Worm (Caenorhabditis elegans) whole organism, midembryonic: ENCODE data around the gene str-180.

ENCODE experiments used
- T22C8.4 ChIP-seq: fragments of 200-800 bp; sonication (Bioruptor generic); IDR thresholded peaks from 2 replicates; pipeline ENCODE4 v1.3.6; 2022; ENCODE audit warnings: missing genetic modification characterization, missing compliant biosample characterization
- cog-1 ChIP-seq: sonication (generic microtip); optimal IDR thresholded peaks from 2 replicates; lab custom pipeline; 2016; ENCODE audit warnings: missing genetic modification characterization, missing compliant biosample characterization
- flt-1 ChIP-seq: fragments of 200-800 bp; sonication (Bioruptor generic); IDR thresholded peaks from 2 replicates; pipeline ENCODE4 v1.3.6; 2022; ENCODE audit warnings: missing genetic modification characterization, missing compliant biosample characterization
- klf-2 ChIP-seq: fragments of 200-800 bp; sonication (Bioruptor generic); conservative IDR thresholded peaks from 2 replicates; pipeline ENCODE4 v1.3.6; 2022; ENCODE audit warnings: missing genetic modification reagents, missing genetic modification characterization, missing compliant biosample characterization
- med-1 ChIP-seq: sonication (generic microtip); optimal IDR thresholded peaks from 2 replicates; lab custom pipeline; 2017; ENCODE audit warnings: missing genetic modification characterization, mild to moderate bottlenecking, missing compliant biosample characterization, antibody characterized with exemption, missing genetic modification reagents; ENCODE audit not compliant: insufficient read depth
- ref-1 ChIP-seq: fragments of 200-800 bp; sonication (Bioruptor generic); conservative IDR thresholded peaks from 2 replicates; pipeline ENCODE4 v1.3.6; 2022; ENCODE audit warnings: missing genetic modification reagents, missing genetic modification characterization, missing compliant biosample characterization
- tab-1 ChIP-seq: fragments of 200-800 bp; sonication (Bioruptor generic); IDR thresholded peaks from 2 replicates; pipeline ENCODE4 v1.3.6; 2022; ENCODE audit warnings: missing genetic modification characterization, missing compliant biosample characterization
- ztf-23 ChIP-seq: fragments of 200-800 bp; sonication (Bioruptor generic); IDR thresholded peaks from 2 replicates; pipeline ENCODE4 v1.3.6; 2022; ENCODE audit warnings: missing genetic modification reagents, missing genetic modification characterization, missing compliant biosample characterization
- ztf-29 ChIP-seq: fragments of 200-800 bp; sonication (Bioruptor generic); IDR thresholded peaks from 2 replicates; pipeline ENCODE4 v1.3.6; 2022; ENCODE audit warnings: missing genetic modification reagents, missing genetic modification characterization, missing compliant biosample characterization

Gene str-180

DNA sequence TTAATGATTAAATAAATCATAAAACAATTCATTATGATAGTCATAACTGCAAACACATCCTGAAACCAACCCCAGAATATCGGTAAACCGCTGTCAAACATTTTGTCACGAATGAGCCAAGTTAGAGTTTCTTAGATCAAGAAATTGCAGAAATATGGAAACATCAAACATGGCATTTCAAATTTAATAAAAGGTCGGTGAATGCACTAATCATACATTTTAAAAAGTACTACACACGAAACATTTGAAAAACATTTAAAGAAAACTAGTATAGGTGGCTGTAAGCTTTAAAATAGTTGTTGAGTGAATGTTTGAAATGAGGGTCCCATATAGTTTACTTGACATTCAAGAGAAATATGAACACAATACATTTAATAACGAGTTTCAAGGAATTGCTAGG lies at the start of gene str-180:
TSS of gene str-180 (minus strand) at position 101 of the 400 bp plus-strand sequence.
- TF ChIP-seq med-1 (no peak), klf-2 (no peak), cog-1 (tag; lab: Kevin White, UChicago) (no peak), T22C8.4 (GFP tag; lab: Robert Waterston, UW) (no peak), ref-1 (GFP tag; lab: Robert Waterston, UW) (no peak), ztf-29 (no peak), flt-1 (no peak), ztf-23 (GFP tag; lab: Robert Waterston, UW) (no peak), tab-1 (no peak)

DNA sequence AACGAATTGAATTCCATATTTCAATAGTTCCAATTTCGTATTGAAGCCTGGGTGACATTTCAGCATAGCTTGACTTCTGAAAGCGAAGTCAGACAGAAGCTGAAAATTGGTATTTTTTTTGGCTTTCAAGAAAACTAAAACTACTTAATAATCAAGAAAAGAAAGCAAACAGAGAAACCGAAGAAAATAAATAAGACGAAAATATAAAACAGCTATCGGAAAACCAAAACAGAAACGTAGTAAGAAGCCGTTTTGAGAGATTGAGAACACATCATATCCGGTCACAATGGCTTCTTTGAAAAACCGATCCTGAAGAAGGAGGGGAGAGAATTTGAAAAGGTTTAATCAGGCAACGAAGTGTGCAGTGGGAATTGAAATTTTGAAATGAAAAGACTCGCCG lies 49.6 kb upstream of the str-180 start, which contains the start of gene srg-30:
TSS of gene srg-30 (minus strand) at position 101 of the 400 bp plus-strand sequence.
- TF ChIP-seq flt-1 = no peak
- no peak for TF ChIP-seq ref-1 (GFP tag; lab: Robert Waterston, UW)
- no peak for TF ChIP-seq ztf-29
- no peak for TF ChIP-seq ztf-23 (GFP tag; lab: Robert Waterston, UW)
- no peak for TF ChIP-seq tab-1
- no peak for TF ChIP-seq med-1
- TF ChIP-seq T22C8.4 (GFP tag; lab: Robert Waterston, UW) = no peak
- TF ChIP-seq klf-2 = no peak
- TF ChIP-seq cog-1 (tag; lab: Kevin White, UChicago) = no peak

- TF ChIP-seq cog-1 (tag; lab: Kevin White, UChicago) = no peak
- no peak for TF ChIP-seq ref-1 (GFP tag; lab: Robert Waterston, UW)
- no peak for TF ChIP-seq med-1
- no peak for TF ChIP-seq ztf-23 (GFP tag; lab: Robert Waterston, UW)
- TF ChIP-seq flt-1 = no peak
- no peak for TF ChIP-seq tab-1
- TF ChIP-seq klf-2 = no peak
- TF ChIP-seq ztf-29 = no peak
- TF ChIP-seq T22C8.4 (GFP tag; lab: Robert Waterston, UW) = no peak
Observed at ce11 chrV:6710462-6710861, 41.8 kb upstream of the str-180 start, which contains the start of gene sna-1. sna-1 (minus strand) TSS chrV:6710679.

DNA sequence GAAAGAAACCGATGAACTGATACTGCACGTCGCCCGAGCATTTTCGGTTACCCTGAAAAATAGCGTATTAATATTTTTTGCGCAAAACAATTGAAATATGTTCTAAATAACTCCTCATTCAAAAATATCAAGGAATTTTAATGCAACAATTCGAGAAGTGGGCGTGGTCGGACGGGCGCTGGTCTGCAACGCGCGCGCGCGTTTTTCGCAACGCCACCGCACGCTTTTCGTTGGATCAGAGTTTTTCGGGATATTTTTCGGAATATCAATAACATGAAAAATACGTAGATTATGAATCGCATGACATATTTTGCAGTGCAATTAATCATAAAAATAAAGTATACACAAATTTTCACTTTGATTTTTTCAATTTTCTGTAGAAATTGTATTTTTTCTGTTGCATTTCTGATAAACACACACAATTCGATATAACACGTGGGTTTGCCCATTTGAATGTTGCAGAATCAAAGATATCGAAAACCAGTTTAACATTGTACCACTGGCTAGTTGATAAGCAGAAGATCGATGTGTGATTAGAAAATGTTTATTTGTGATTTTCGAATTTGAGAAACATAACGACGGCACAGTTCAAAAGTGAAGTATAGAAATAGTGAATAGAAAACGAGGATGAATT lies 40.5 kb upstream of the str-180 start, which contains the start of gene dlst-1:
TSS of gene dlst-1 (minus strand) at position 52 of the 634 bp plus-strand sequence.
- TF ChIP-seq ztf-29 = no peak
- TF ChIP-seq T22C8.4 (GFP tag; lab: Robert Waterston, UW) = no peak
- TF ChIP-seq ref-1 (GFP tag; lab: Robert Waterston, UW) = 0 out of 2 replicates have a peak, but pooled peaks have one; percentile 23
- TF ChIP-seq flt-1 = peak; percentile 73
- 0 out of 2 replicates have a peak, but pooled peaks have one; percentile 28 for TF ChIP-seq klf-2
- TF ChIP-seq med-1 = peak; percentile 77
- peak; percentile 80 for TF ChIP-seq tab-1
- TF ChIP-seq ztf-23 (GFP tag; lab: Robert Waterston, UW) = peak; percentile 82

- TF ChIP-seq ztf-29 = no peak
- no peak for TF ChIP-seq ztf-23 (GFP tag; lab: Robert Waterston, UW)
- TF ChIP-seq klf-2 = no peak
- TF ChIP-seq flt-1 = no peak
- TF ChIP-seq tab-1 = no peak
- no peak for TF ChIP-seq cog-1 (tag; lab: Kevin White, UChicago)
- no peak for TF ChIP-seq med-1
- TF ChIP-seq T22C8.4 (GFP tag; lab: Robert Waterston, UW) = no peak
- TF ChIP-seq ref-1 (GFP tag; lab: Robert Waterston, UW) = no peak
Observed at ce11 chrV:6706771-6707170, 38.1 kb upstream of the str-180 start, which contains the start of gene W02F12.4. W02F12.4 (minus strand) TSS chrV:6706934.

ce11 chrV:6705367-6705766 lies 36.7 kb upstream of the str-180 start:
- TF ChIP-seq cog-1 (tag; lab: Kevin White, UChicago) (no peak), T22C8.4 (GFP tag; lab: Robert Waterston, UW) (no peak), flt-1 (no peak), med-1 (no peak), ref-1 (GFP tag; lab: Robert Waterston, UW) (no peak), ztf-23 (GFP tag; lab: Robert Waterston, UW) (no peak), klf-2 (no peak), tab-1 (no peak), ztf-29 (no peak)

ce11 chrV:6704482-6704881 lies 35.8 kb upstream of the str-180 start:
- TF ChIP-seq ztf-23 (GFP tag; lab: Robert Waterston, UW) = no peak
- no peak for TF ChIP-seq flt-1
- TF ChIP-seq med-1 = no peak
- TF ChIP-seq tab-1 = no peak
- no peak for TF ChIP-seq ztf-29
- TF ChIP-seq T22C8.4 (GFP tag; lab: Robert Waterston, UW) = no peak
- no peak for TF ChIP-seq klf-2
- TF ChIP-seq ref-1 (GFP tag; lab: Robert Waterston, UW) = no peak
- no peak for TF ChIP-seq cog-1 (tag; lab: Kevin White, UChicago)

DNA sequence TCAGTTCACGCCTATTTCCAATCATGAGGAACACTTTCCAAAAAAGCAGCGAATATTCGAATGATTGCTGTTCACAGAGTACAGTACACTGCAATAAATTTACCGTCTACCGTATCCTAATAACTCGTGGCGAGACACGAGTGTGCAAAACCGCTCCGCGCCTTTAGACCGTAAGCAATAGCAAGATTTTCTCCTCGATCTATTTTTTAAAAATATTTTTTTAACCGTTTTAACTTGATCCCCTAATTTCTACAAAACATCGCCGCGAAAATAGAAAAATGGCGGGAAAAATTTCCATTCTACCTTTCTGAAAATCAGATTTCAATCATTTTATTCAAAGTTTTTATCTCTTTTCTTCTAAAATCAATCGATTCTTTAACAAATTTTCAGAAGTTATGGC lies 34.1 kb upstream of the str-180 start, which contains the start of gene era-1:
TSS of gene era-1 (plus strand) at position 366 of the 400 bp plus-strand sequence.
- TF ChIP-seq med-1 (no peak), ztf-29 (no peak), tab-1 (no peak), klf-2 (no peak), cog-1 (tag; lab: Kevin White, UChicago) (no peak), ztf-23 (GFP tag; lab: Robert Waterston, UW) (no peak), T22C8.4 (GFP tag; lab: Robert Waterston, UW) (no peak), flt-1 (no peak), ref-1 (GFP tag; lab: Robert Waterston, UW) (no peak)

DNA sequence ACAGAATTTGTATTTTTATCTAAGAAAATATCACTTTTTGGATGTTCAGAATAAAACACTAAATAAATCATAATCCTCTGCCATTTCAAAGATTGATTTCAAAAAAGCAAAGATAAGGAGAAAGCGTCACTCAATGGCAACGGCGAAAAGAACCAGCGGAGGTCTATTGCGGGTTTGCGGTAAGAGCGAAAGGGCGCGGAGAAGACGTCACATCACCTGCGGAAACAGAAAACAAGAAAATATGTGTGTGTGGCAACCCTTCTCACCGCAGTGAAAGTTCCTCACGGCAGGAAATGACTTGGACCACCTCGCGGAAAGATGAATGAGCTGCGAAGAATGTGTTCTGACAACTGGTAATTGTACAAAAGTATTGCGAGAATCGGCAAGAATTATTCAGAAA lies 31.2 kb upstream of the str-180 start:
- no peak for TF ChIP-seq klf-2
- TF ChIP-seq med-1 = no peak
- no peak for TF ChIP-seq ztf-29
- no peak for TF ChIP-seq cog-1 (tag; lab: Kevin White, UChicago)
- TF ChIP-seq tab-1 = no peak
- TF ChIP-seq ztf-23 (GFP tag; lab: Robert Waterston, UW) = no peak
- no peak for TF ChIP-seq ref-1 (GFP tag; lab: Robert Waterston, UW)
- no peak for TF ChIP-seq T22C8.4 (GFP tag; lab: Robert Waterston, UW)
- no peak for TF ChIP-seq flt-1

DNA sequence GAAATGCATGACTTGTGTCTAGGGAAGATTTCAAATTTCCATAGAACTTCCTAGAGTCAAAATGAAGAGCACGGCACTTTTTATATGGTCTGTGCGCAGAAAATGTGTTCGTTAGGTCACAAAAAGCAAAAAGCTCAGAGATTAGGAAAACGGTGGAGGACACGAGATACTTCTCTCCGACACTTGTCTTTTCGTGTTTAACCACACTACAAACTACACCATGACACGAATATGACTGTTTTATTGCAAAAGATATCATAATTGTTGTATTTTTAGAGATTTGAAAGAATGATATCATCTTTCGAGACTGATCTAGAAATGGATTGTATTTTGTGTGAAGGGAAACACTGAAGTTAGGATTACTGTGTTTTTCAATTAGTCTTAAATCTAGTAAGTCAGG lies 30.4 kb upstream of the str-180 start:
- TF ChIP-seq cog-1 (tag; lab: Kevin White, UChicago) (no peak), T22C8.4 (GFP tag; lab: Robert Waterston, UW) (no peak), ztf-29 (no peak), flt-1 (no peak), klf-2 (no peak), med-1 (no peak), ztf-23 (GFP tag; lab: Robert Waterston, UW) (no peak), ref-1 (GFP tag; lab: Robert Waterston, UW) (no peak), tab-1 (no peak)
